Worm (Caenorhabditis elegans) whole organism, late embryonic: ENCODE data around the gene fis-1.
A peak's percentile ranks its signal among the peaks of the same experiment; 100 is the strongest.

Experiments
- C08G9.2 ChIP-seq: sonication (generic microtip); optimal IDR thresholded peaks from 2 replicates; lab custom pipeline; 2016; ENCODE audit warnings: mild to moderate bottlenecking, missing genetic modification characterization, moderate library complexity, missing compliant biosample characterization
- C38D4.7 ChIP-seq: fragments of 200-800 bp; sonication (Bioruptor generic); optimal IDR thresholded peaks from 2 replicates; lab custom pipeline; 2018; ENCODE audit warnings: mild to moderate bottlenecking, missing genetic modification characterization, moderate library complexity, missing compliant biosample characterization
- K02D7.2 ChIP-seq: sonication (generic microtip); optimal IDR thresholded peaks from 2 replicates; lab custom pipeline; 2017; ENCODE audit warnings: mild to moderate bottlenecking, missing genetic modification characterization, missing compliant biosample characterization
- K09A11.1 ChIP-seq: sonication (generic microtip); optimal IDR thresholded peaks from 2 replicates; lab custom pipeline; 2017; ENCODE audit warnings: antibody characterized with exemption, mild to moderate bottlenecking, missing genetic modification characterization, missing compliant biosample characterization; ENCODE audit not compliant: insufficient read depth
- T23F11.4 ChIP-seq: fragments of 200-800 bp; sonication (Bioruptor generic); optimal IDR thresholded peaks from 2 replicates; lab custom pipeline; 2018; ENCODE audit warnings: mild to moderate bottlenecking, missing genetic modification characterization, missing compliant biosample characterization
- Y22D7AL.16 ChIP-seq: sonication (generic microtip); optimal IDR thresholded peaks from 2 replicates; lab custom pipeline; 2016; ENCODE audit warnings: missing genetic modification characterization, missing compliant biosample characterization
- ceh-18 ChIP-seq: sonication (generic microtip); optimal IDR thresholded peaks from 2 replicates; lab custom pipeline; 2016; ENCODE audit warnings: missing genetic modification characterization, missing compliant biosample characterization
- ceh-19 ChIP-seq: fragments of 200-800 bp; sonication (Bioruptor generic); optimal IDR thresholded peaks from 2 replicates; lab custom pipeline; 2018; ENCODE audit warnings: mild to moderate bottlenecking, missing genetic modification characterization, missing compliant biosample characterization
- ceh-30 ChIP-seq: fragments of 150-350 bp; optimal IDR thresholded peaks from 2 replicates; lab custom pipeline; 2014; ENCODE audit warnings: missing biosample characterization, missing genetic modification characterization
- ceh-31 ChIP-seq: sonication (generic microtip); optimal IDR thresholded peaks from 2 replicates; lab custom pipeline; 2016; ENCODE audit warnings: missing genetic modification characterization, missing compliant biosample characterization
- ceh-34 ChIP-seq: sonication (generic microtip); optimal IDR thresholded peaks from 2 replicates; lab custom pipeline; 2016; ENCODE audit warnings: mild to moderate bottlenecking, missing genetic modification characterization, missing compliant biosample characterization
- ceh-45 ChIP-seq: fragments of 200-800 bp; sonication (Bioruptor generic); IDR thresholded peaks from 2 replicates; pipeline ENCODE4 v1.3.6; 2022; ENCODE audit warnings: missing genetic modification reagents, missing genetic modification characterization, missing compliant biosample characterization
- ceh-48 ChIP-seq: sonication (generic microtip); optimal IDR thresholded peaks from 2 replicates; lab custom pipeline; 2016; ENCODE audit warnings: missing genetic modification characterization, inconsistent platforms, missing compliant biosample characterization
- ceh-6 ChIP-seq: fragments of 200-800 bp; sonication (Bioruptor generic); optimal IDR thresholded peaks from 2 replicates; lab custom pipeline; 2018; ENCODE audit warnings: mild to moderate bottlenecking, missing genetic modification characterization, missing compliant biosample characterization
- ceh-9 ChIP-seq: sonication (generic microtip); optimal IDR thresholded peaks from 2 replicates; lab custom pipeline; 2016; ENCODE audit warnings: mild to moderate bottlenecking, missing genetic modification characterization, inconsistent platforms, missing compliant biosample characterization
- che-1 ChIP-seq: sonication (generic microtip); optimal IDR thresholded peaks from 2 replicates; lab custom pipeline; 2016; ENCODE audit warnings: mild to moderate bottlenecking, missing genetic modification characterization, missing compliant biosample characterization
- dmd-4 ChIP-seq: sonication (generic microtip); optimal IDR thresholded peaks from 2 replicates; lab custom pipeline; 2016; ENCODE audit warnings: borderline replicate concordance, missing genetic modification characterization, missing compliant biosample characterization
- elt-2 ChIP-seq: sonication (generic microtip); optimal IDR thresholded peaks from 2 replicates; lab custom pipeline; 2016; ENCODE audit warnings: missing genetic modification reagents, missing genetic modification characterization, missing compliant biosample characterization
- fax-1 ChIP-seq: sonication (generic microtip); optimal IDR thresholded peaks from 2 replicates; lab custom pipeline; 2016; ENCODE audit warnings: missing genotype, missing genetic modification characterization, missing compliant biosample characterization
- fkh-10 ChIP-seq: fragments of 150-350 bp; optimal IDR thresholded peaks from 2 replicates; lab custom pipeline; 2014; ENCODE audit warnings: missing biosample characterization, missing genetic modification reagents, missing genetic modification characterization
- gmeb-2 ChIP-seq: sonication (generic microtip); optimal IDR thresholded peaks from 2 replicates; lab custom pipeline; 2016; ENCODE audit warnings: missing genetic modification characterization, inconsistent platforms, missing compliant biosample characterization
- hlh-13 ChIP-seq: fragments of 200-800 bp; sonication (Bioruptor generic); optimal IDR thresholded peaks from 2 replicates; lab custom pipeline; 2018; ENCODE audit warnings: mild to moderate bottlenecking, missing genetic modification characterization, missing compliant biosample characterization
- hlh-15 ChIP-seq: sonication (generic microtip); optimal IDR thresholded peaks from 2 replicates; lab custom pipeline; 2016; ENCODE audit warnings: missing genetic modification characterization, missing compliant biosample characterization
- hlh-6 ChIP-seq: sonication (generic microtip); optimal IDR thresholded peaks from 2 replicates; lab custom pipeline; 2016; ENCODE audit warnings: missing genotype, missing genetic modification characterization, missing compliant biosample characterization
- hlh-8 ChIP-seq: sonication (generic microtip); optimal IDR thresholded peaks from 2 replicates; lab custom pipeline; 2016; ENCODE audit warnings: missing genotype, missing genetic modification characterization, missing compliant biosample characterization
- lin-11 ChIP-seq: fragments of 200-800 bp; sonication (Bioruptor generic); optimal IDR thresholded peaks from 2 replicates; lab custom pipeline; 2018; ENCODE audit warnings: mild to moderate bottlenecking, missing genetic modification characterization, missing compliant biosample characterization
- nhr-232 ChIP-seq: sonication (generic microtip); optimal IDR thresholded peaks from 2 replicates; lab custom pipeline; 2016; ENCODE audit warnings: missing genetic modification characterization, missing compliant biosample characterization
- pax-1 ChIP-seq: fragments of 150-350 bp; optimal IDR thresholded peaks from 2 replicates; lab custom pipeline; 2014; ENCODE audit warnings: missing biosample characterization, missing genetic modification characterization
- pha-4 ChIP-seq: fragments of 150-350 bp; optimal IDR thresholded peaks from 2 replicates; lab custom pipeline; 2018; ENCODE audit warnings: missing biosample characterization, missing genetic modification reagents, missing genetic modification characterization
- ref-2 ChIP-seq: sonication (generic microtip); optimal IDR thresholded peaks from 2 replicates; lab custom pipeline; 2016; ENCODE audit warnings: missing genetic modification characterization, missing compliant biosample characterization
- rnt-1 ChIP-seq: sonication (generic microtip); optimal IDR thresholded peaks from 2 replicates; lab custom pipeline; 2016; ENCODE audit warnings: missing genetic modification characterization, missing compliant biosample characterization
- sdc-2 ChIP-seq: sonication (generic microtip); optimal IDR thresholded peaks from 2 replicates; lab custom pipeline; 2016; ENCODE audit warnings: missing genotype, missing genetic modification characterization, missing compliant biosample characterization
- sox-4 ChIP-seq: sonication (generic microtip); optimal IDR thresholded peaks from 2 replicates; lab custom pipeline; 2017; ENCODE audit warnings: mild to moderate bottlenecking, missing genetic modification characterization, inconsistent platforms, missing compliant biosample characterization
- syd-9 ChIP-seq: sonication (generic microtip); optimal IDR thresholded peaks from 2 replicates; lab custom pipeline; 2016; ENCODE audit warnings: mild to moderate bottlenecking, missing genetic modification characterization, moderate library complexity, missing compliant biosample characterization
- tbx-2 ChIP-seq: sonication (generic microtip); optimal IDR thresholded peaks from 2 replicates; lab custom pipeline; 2016; ENCODE audit warnings: missing genetic modification characterization, missing compliant biosample characterization
- unc-86 ChIP-seq: sonication (generic microtip); optimal IDR thresholded peaks from 2 replicates; lab custom pipeline; 2016; ENCODE audit warnings: missing genetic modification characterization, missing compliant biosample characterization
- ztf-16 ChIP-seq: sonication (generic microtip); optimal IDR thresholded peaks from 2 replicates; lab custom pipeline; 2017; ENCODE audit warnings: missing genetic modification characterization, missing compliant biosample characterization

The fis-1 gene

DNA sequence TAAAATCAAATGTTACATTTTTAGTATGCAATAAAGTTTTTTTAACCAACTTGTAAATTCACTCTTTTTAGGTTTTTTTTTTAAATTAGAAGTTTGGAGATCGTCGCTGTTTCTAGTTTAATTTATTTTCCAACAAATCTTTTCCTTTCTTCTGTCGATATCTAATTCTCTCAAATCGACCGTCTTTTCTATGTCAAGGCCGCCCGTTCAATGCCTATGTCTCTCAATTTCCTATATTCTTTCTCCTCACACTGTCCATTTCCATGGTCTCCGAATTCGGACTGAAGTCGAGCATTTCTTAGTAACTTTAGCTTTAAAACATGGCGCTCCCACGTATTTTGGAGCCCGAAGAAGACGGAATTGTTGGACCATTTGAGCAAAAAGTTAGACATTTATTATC is 38.3 kb upstream of the fis-1 start, which contains the start of the genes T14B4.5 and T14B4.20:
Gene T14B4.5, plus strand, starts transcription at position 226 of the 400 bp plus-strand sequence.
Gene T14B4.20, plus strand, starts transcription at position 264 of the 400 bp plus-strand sequence.
- TF ChIP-seq hlh-13 (GFP tag; lab: Kevin White, UChicago) (no peak), sdc-2 (tag; lab: Kevin White, UChicago) (no peak), syd-9 (tag; lab: Kevin White, UChicago) (no peak), hlh-6 (tag; lab: Kevin White, UChicago) (no peak), elt-2 (tag; lab: Kevin White, UChicago) (no peak), pha-4 (tag; lab: Kevin White, UChicago) (no peak)

DNA sequence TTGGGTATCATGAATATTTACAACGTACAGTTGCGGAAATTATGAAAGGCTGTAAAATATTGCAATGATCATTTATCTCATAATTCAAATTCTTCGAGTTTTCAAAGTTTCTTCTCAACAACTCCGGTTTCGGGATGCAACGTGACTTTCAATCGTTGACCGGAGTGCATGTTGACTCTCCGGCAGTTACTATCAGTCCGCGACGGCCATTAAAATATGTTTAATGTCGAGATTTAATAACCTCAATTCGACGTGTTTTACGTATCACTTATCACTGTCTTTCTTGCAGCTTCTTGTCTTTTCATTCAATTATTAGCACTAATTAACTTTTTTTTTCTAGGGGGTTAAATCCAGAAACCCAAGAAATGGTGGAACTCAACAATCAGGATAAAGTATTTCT is 36.8 kb upstream of the fis-1 start, which contains the start of gene tsp-10:
Gene tsp-10, plus strand, starts transcription at position 366 of the 400 bp plus-strand sequence.
- TF ChIP-seq ref-2 (tag; lab: Kevin White, UChicago) (no peak), hlh-8 (tag; lab: Kevin White, UChicago) (no peak), K02D7.2 (no peak), ceh-6 (GFP tag; lab: Kevin White, UChicago) (no peak), C08G9.2 (tag; lab: Kevin White, UChicago) (no peak)

DNA sequence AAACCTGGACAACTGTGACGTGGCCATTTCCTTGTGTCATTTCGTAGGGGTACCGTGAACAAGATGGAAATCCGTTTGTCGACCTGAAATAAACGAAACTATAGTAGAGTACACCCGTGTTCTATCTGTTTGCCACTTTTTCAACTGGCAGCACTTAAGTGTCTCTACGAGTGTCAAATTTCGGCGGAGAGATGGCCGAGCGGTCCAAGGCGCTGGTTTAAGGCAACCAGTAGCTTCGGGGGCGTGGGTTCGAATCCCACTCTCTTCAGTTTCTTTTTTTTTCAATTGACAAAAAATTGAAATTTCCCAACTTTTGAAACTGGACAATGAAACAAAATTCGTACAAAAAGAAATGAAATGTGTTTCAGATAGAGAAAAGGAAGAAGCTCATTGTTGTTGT is 33.4 kb upstream of the fis-1 start:
- TF ChIP-seq dmd-4 (tag; lab: Kevin White, UChicago) (peak; percentile 10), tbx-2 (peak; percentile 10), elt-2 (tag; lab: Kevin White, UChicago) (peak; percentile 17), fax-1 (peak; percentile 9), ceh-34 (peak; percentile 96), gmeb-2 (tag; lab: Kevin White, UChicago) (peak; percentile 20), ceh-19 (GFP tag; lab: Kevin White, UChicago) (peak; percentile 74), fkh-10 (GFP tag; lab: Kevin White, UChicago) (no peak), ceh-18 (peak; percentile 15), lin-11 (tag; lab: Kevin White, UChicago) (peak; percentile 14), hlh-15 (tag; lab: Kevin White, UChicago) (peak; percentile 51), pax-1 (tag; lab: Kevin White, UChicago) (no peak), che-1 (tag; lab: Kevin White, UChicago) (peak; percentile 38), K09A11.1 (tag; lab: Kevin White, UChicago) (peak; percentile 11), T23F11.4 (GFP tag; lab: Kevin White, UChicago) (no peak), C38D4.7 (GFP tag; lab: Kevin White, UChicago) (peak; percentile 39), rnt-1 (peak; percentile 28), Y22D7AL.16 (tag; lab: Kevin White, UChicago) (peak; percentile 31), ztf-16 (tag; lab: Kevin White, UChicago) (peak; percentile 16), ref-2 (tag; lab: Kevin White, UChicago) (peak; percentile 21), ceh-48 (tag; lab: Kevin White, UChicago) (peak; percentile 14), hlh-8 (tag; lab: Kevin White, UChicago) (no peak), ceh-30 (tag; lab: Kevin White, UChicago) (no peak), ceh-31 (tag; lab: Kevin White, UChicago) (peak; percentile 28), ceh-6 (GFP tag; lab: Kevin White, UChicago) (peak; percentile 13)

DNA sequence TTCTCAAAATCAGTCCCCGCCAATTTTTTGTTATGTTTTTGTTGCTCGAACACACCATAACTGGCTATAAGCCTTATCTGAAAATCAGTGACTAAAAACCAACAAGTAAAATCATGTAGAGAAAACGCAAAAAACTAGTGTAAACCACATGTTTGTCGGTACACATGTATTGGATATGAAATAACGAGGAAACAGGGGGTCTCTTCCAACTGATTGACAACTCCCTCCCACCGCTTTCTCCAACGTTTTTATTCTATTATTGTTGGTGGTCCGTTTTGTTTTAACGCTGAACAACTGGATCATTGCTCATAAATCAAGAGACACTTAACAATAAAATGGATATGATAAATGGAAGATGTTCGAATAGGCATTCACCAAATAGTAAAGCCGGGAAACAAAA is 28.2 kb upstream of the fis-1 start:
- TF ChIP-seq ceh-9 (no peak), fax-1 (no peak), sox-4 (tag; lab: Kevin White, UChicago) (no peak), ceh-18 (no peak), hlh-13 (GFP tag; lab: Kevin White, UChicago) (no peak), K02D7.2 (no peak), C38D4.7 (GFP tag; lab: Kevin White, UChicago) (no peak), unc-86 (tag; lab: Kevin White, UChicago) (no peak), tbx-2 (no peak), ceh-6 (GFP tag; lab: Kevin White, UChicago) (no peak), hlh-15 (tag; lab: Kevin White, UChicago) (no peak), ref-2 (tag; lab: Kevin White, UChicago) (no peak), ceh-45 (no peak), nhr-232 (tag; lab: Kevin White, UChicago) (no peak)
- TF ChIP-seq, all 69 proteins: peak for 0
